Fruit fly (Drosophila melanogaster) Kc167 (cell line): ENCODE data around the gene Cyp12e1.

Experiments used
- Myc ChIP-seq: fragments of >200 bp; optimal IDR thresholded peaks from 2 replicates; lab custom pipeline; 2017; ENCODE audit warnings: missing external identifiers
- h ChIP-seq: fragments of >200 bp; optimal IDR thresholded peaks from 3 replicates; lab custom pipeline; 2018; ENCODE audit warnings: missing external identifiers
- insv ChIP-seq: fragments of >200 bp; optimal IDR thresholded peaks from 3 replicates; lab custom pipeline; 2018; ENCODE audit warnings: missing external identifiers
- ttk ChIP-seq: sonication (Bioruptor generic); optimal IDR thresholded peaks from 2 replicates; lab custom pipeline; 2017; ENCODE audit warnings: missing external identifiers

DNA sequence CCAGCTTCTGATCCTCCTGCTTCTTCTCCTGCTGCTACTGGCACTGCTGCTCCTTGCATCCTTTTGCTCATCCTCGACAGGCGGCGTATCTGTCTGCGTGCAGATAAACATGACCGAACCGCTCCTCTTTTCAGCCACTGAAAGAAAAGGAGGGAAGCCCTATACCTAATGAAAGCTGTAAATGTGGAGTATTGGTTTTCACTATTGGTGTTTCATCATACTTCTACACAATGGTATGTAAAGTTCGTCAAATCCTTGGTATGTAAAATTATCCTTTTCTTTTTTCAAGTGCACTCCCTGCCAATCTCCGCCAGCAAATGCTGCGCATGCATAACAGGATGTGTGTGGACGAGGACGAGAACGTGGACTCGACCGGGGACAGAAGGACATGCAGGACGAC is 6.3 kb upstream of the Cyp12e1 start, which contains the start of gene CG46270:
- no peak for TF ChIP-seq h (lab: Kevin White, UChicago)
- TF ChIP-seq ttk (lab: Kevin White, UChicago): no peak
- TF ChIP-seq insv (lab: Kevin White, UChicago): no peak
- no peak for TF ChIP-seq Myc (lab: Kevin White, UChicago)
